Fruit fly (Drosophila melanogaster) whole organism, embryonic: ENCODE measurements around the gene CG16984.

Experiments used
- CG10274 ChIP-seq: fragments of 200-800 bp; sonication (Bioruptor generic); optimal IDR thresholded peaks from 3 replicates; lab custom pipeline; 2017; ENCODE audit warnings: missing biosample characterization, mild to moderate bottlenecking, missing genetic modification characterization
- CG10321 ChIP-seq: fragments of 200-800 bp; sonication (Bioruptor generic); IDR thresholded peaks from 2 replicates; pipeline ENCODE4 v1.3.6; 2022; ENCODE audit warnings: missing biosample characterization, missing genetic modification characterization
- CG10565 ChIP-seq: fragments of 200-800 bp; sonication (Bioruptor generic); optimal IDR thresholded peaks from 3 replicates; lab custom pipeline; 2016; ENCODE audit warnings: missing biosample characterization, mild to moderate bottlenecking, missing genetic modification characterization
- CG11504 ChIP-seq: fragments of 200-800 bp; sonication (Bioruptor generic); optimal IDR thresholded peaks from 3 replicates; lab custom pipeline; 2019; ENCODE audit warnings: missing biosample characterization, mild to moderate bottlenecking, missing genetic modification characterization, moderate library complexity
- CG13775 ChIP-seq: fragments of 200-800 bp; sonication (Bioruptor generic); optimal IDR thresholded peaks from 3 replicates; lab custom pipeline; 2017; ENCODE audit warnings: missing biosample characterization, mild to moderate bottlenecking, missing genetic modification characterization
- CG14860 ChIP-seq: fragments of 200-800 bp; sonication (Bioruptor generic); IDR thresholded peaks from 3 replicates; pipeline ENCODE4 v1.3.6; 2022; ENCODE audit warnings: missing biosample characterization, missing genetic modification characterization; ENCODE audit not compliant: partially characterized antibody
- CG15696 ChIP-seq: fragments of 200-800 bp; sonication (Bioruptor generic); optimal IDR thresholded peaks from 2 replicates; lab custom pipeline; 2019; ENCODE audit warnings: missing biosample characterization, mild to moderate bottlenecking, missing genetic modification characterization, moderate library complexity
- CG17568 ChIP-seq: fragments of 200-800 bp; sonication (Bioruptor generic); optimal IDR thresholded peaks from 2 replicates; lab custom pipeline; 2018; ENCODE audit warnings: missing biosample characterization, mild to moderate bottlenecking, missing genetic modification characterization, moderate library complexity
- CG17912 ChIP-seq: fragments of 200-800 bp; sonication (Bioruptor generic); optimal IDR thresholded peaks from 2 replicates; lab custom pipeline; 2018; ENCODE audit warnings: missing biosample characterization, mild to moderate bottlenecking, missing genetic modification characterization
- CG3726 ChIP-seq: fragments of 200-800 bp; sonication (Bioruptor generic); IDR thresholded peaks from 3 replicates; pipeline ENCODE4, ENCODE4 v1.3.6; 2022; ENCODE audit warnings: missing biosample characterization, missing genetic modification characterization
- CG4707 ChIP-seq: fragments of 200-800 bp; sonication (Bioruptor generic); optimal IDR thresholded peaks from 2 replicates; lab custom pipeline; 2018; ENCODE audit warnings: missing biosample characterization, mild to moderate bottlenecking, missing genetic modification characterization, moderate library complexity
- CG4730 ChIP-seq: fragments of 200-800 bp; sonication (Bioruptor generic); IDR thresholded peaks from 2 replicates; pipeline ENCODE4 v1.3.6; 2022; ENCODE audit warnings: missing biosample characterization, missing genetic modification characterization
- CG6689 ChIP-seq: fragments of 200-800 bp; sonication (Bioruptor generic); IDR thresholded peaks from 2 replicates; pipeline ENCODE4 v1.3.6; 2022; ENCODE audit warnings: missing biosample characterization, missing genetic modification characterization
- CG6791 ChIP-seq: fragments of 200-800 bp; sonication (Bioruptor generic); IDR thresholded peaks from 3 replicates; pipeline ENCODE4 v1.3.6; 2022; ENCODE audit warnings: missing biosample characterization, missing genetic modification characterization; ENCODE audit not compliant: partially characterized antibody
- CG9215 ChIP-seq: fragments of 200-800 bp; sonication (Bioruptor generic); IDR thresholded peaks from 2 replicates; pipeline ENCODE4 v1.3.6; 2022; ENCODE audit warnings: missing biosample characterization, missing genetic modification characterization
- CTCF ChIP-seq: fragments of 200-800 bp; sonication (Bioruptor generic); optimal IDR thresholded peaks from 2 replicates; lab custom pipeline; 2017; ENCODE audit warnings: missing biosample characterization, mild to moderate bottlenecking, missing genetic modification characterization, moderate library complexity
- Chrac-16 ChIP-seq: fragments of 200-800 bp; sonication (Bioruptor generic); optimal IDR thresholded peaks from 3 replicates; lab custom pipeline; 2016; ENCODE audit warnings: missing biosample characterization, missing genetic modification characterization
- GATAe ChIP-seq: fragments of 200-800 bp; sonication (Bioruptor generic); conservative IDR thresholded peaks from 2 replicates; pipeline ENCODE4 v1.3.6; 2022; ENCODE audit warnings: missing biosample characterization, missing genetic modification characterization
- H15 ChIP-seq: fragments of 200-800 bp; sonication (Bioruptor generic); IDR thresholded peaks from 3 replicates; pipeline ENCODE4 v1.3.6; 2022; ENCODE audit warnings: missing biosample characterization, missing genetic modification characterization
- HLH4C ChIP-seq: fragments of 200-800 bp; sonication (Bioruptor generic); IDR thresholded peaks from 3 replicates; pipeline ENCODE4 v1.3.6; 2022; ENCODE audit warnings: missing biosample characterization, missing genetic modification characterization; ENCODE audit not compliant: partially characterized antibody
- Oaz ChIP-seq: fragments of 200-800 bp; sonication (Bioruptor generic); IDR thresholded peaks from 2 replicates; pipeline ENCODE4 v1.3.6; 2022; ENCODE audit warnings: missing biosample characterization, missing genetic modification characterization
- Poxn ChIP-seq: fragments of 200-800 bp; sonication (Bioruptor generic); IDR thresholded peaks from 2 replicates; pipeline ENCODE4 v1.3.6; 2022; ENCODE audit warnings: missing biosample characterization, missing genetic modification characterization
- Ptx1 ChIP-seq: fragments of 200-800 bp; sonication (Bioruptor generic); IDR thresholded peaks from 2 replicates; pipeline ENCODE4 v1.3.6; 2022; ENCODE audit warnings: missing biosample characterization, missing genetic modification characterization
- Sox100B ChIP-seq: fragments of 200-800 bp; sonication (Bioruptor generic); optimal IDR thresholded peaks from 3 replicates; lab custom pipeline; 2018; ENCODE audit warnings: missing biosample characterization, mild to moderate bottlenecking, missing genetic modification characterization
- Sry-β ChIP-seq: fragments of 200-800 bp; sonication (Bioruptor generic); optimal IDR thresholded peaks from 2 replicates; lab custom pipeline; 2018; ENCODE audit warnings: missing biosample characterization, mild to moderate bottlenecking, missing genetic modification characterization, moderate library complexity
- Xbp1 ChIP-seq: fragments of 200-800 bp; sonication (Bioruptor generic); optimal IDR thresholded peaks from 3 replicates; lab custom pipeline; 2016; ENCODE audit warnings: missing biosample characterization, mild to moderate bottlenecking, missing genetic modification characterization
- ab ChIP-seq: fragments of 200-800 bp; sonication (Bioruptor generic); optimal IDR thresholded peaks from 2 replicates; lab custom pipeline; 2016; ENCODE audit warnings: missing biosample characterization, missing genetic modification characterization
- abd-A ChIP-seq: fragments of 200-800 bp; sonication (Bioruptor generic); optimal IDR thresholded peaks from 3 replicates; lab custom pipeline; 2019; ENCODE audit warnings: missing biosample characterization, mild to moderate bottlenecking, missing genetic modification characterization, moderate library complexity
- ase ChIP-seq: fragments of 200-800 bp; sonication (Bioruptor generic); IDR thresholded peaks from 3 replicates; pipeline ENCODE4 v1.3.6; 2022; ENCODE audit warnings: missing biosample characterization, missing genetic modification characterization
- bowl ChIP-seq: fragments of 200-800 bp; sonication (Bioruptor generic); IDR thresholded peaks from 2 replicates; pipeline ENCODE4 v1.3.6; 2022; ENCODE audit warnings: missing biosample characterization, missing genetic modification characterization
- corto ChIP-seq: fragments of 200-800 bp; sonication (Bioruptor generic); optimal IDR thresholded peaks from 2 replicates; lab custom pipeline; 2016; ENCODE audit warnings: missing biosample characterization, mild to moderate bottlenecking, missing genetic modification characterization, moderate library complexity
- crc ChIP-seq: fragments of 200-800 bp; sonication (Bioruptor generic); optimal IDR thresholded peaks from 2 replicates; lab custom pipeline; 2016; ENCODE audit warnings: missing biosample characterization, missing genetic modification characterization
- en ChIP-seq: fragments of 200-800 bp; sonication (Bioruptor generic); optimal IDR thresholded peaks from 2 replicates; lab custom pipeline; 2016; ENCODE audit warnings: missing biosample characterization, missing genetic modification characterization
- ewg ChIP-seq: fragments of 200-800 bp; sonication (Bioruptor generic); optimal IDR thresholded peaks from 3 replicates; lab custom pipeline; 2017; ENCODE audit warnings: mild to moderate bottlenecking, missing biosample characterization, missing genetic modification reagents, missing genetic modification characterization
- grau ChIP-seq: fragments of 200-800 bp; optimal IDR thresholded peaks from 3 replicates; lab custom pipeline; 2019; ENCODE audit warnings: missing biosample characterization, mild to moderate bottlenecking, missing genetic modification characterization, moderate library complexity
- hb ChIP-seq: fragments of 200-800 bp; sonication (Bioruptor generic); IDR thresholded peaks from 3 replicates; pipeline ENCODE4 v1.3.6; 2022; ENCODE audit warnings: missing biosample characterization, missing genetic modification characterization; ENCODE audit not compliant: partially characterized antibody
- hbn ChIP-seq: fragments of 200-800 bp; sonication (Bioruptor generic); IDR thresholded peaks from 2 replicates; pipeline ENCODE4 v1.3.6; 2022; ENCODE audit warnings: missing biosample characterization, missing genetic modification characterization; ENCODE audit not compliant: partially characterized antibody
- hth ChIP-seq: fragments of >200 bp; optimal IDR thresholded peaks from 2 replicates; lab custom pipeline; 2017; ENCODE audit warnings: inconsistent platforms
- jigr1 ChIP-seq: fragments of 200-800 bp; sonication (Bioruptor generic); IDR thresholded peaks from 3 replicates; pipeline ENCODE4 v1.3.6; 2022; ENCODE audit warnings: missing biosample characterization, missing genetic modification characterization
- kah ChIP-seq: fragments of 200-800 bp; sonication (Bioruptor generic); optimal IDR thresholded peaks from 2 replicates; lab custom pipeline; 2018; ENCODE audit warnings: missing biosample characterization, mild to moderate bottlenecking, missing genetic modification characterization
- org-1 ChIP-seq: fragments of 200-800 bp; sonication (Bioruptor generic); optimal IDR thresholded peaks from 2 replicates; lab custom pipeline; 2017; ENCODE audit warnings: missing biosample characterization, missing genetic modification characterization
- pb ChIP-seq: fragments of 200-800 bp; sonication (Bioruptor generic); optimal IDR thresholded peaks from 3 replicates; lab custom pipeline; 2016; ENCODE audit warnings: missing biosample characterization, missing genetic modification characterization
- peb ChIP-seq: fragments of 200-800 bp; sonication (Bioruptor generic); IDR thresholded peaks from 2 replicates; pipeline ENCODE4 v1.3.6; 2022; ENCODE audit warnings: missing biosample characterization, missing genetic modification characterization
- schlank ChIP-seq: fragments of 200-800 bp; sonication (Bioruptor generic); optimal IDR thresholded peaks from 2 replicates; lab custom pipeline; 2018; ENCODE audit warnings: missing biosample characterization, mild to moderate bottlenecking, missing genetic modification characterization
- stc ChIP-seq: fragments of 200-800 bp; sonication (Bioruptor generic); IDR thresholded peaks from 2 replicates; pipeline ENCODE4 v1.3.6; 2022; ENCODE audit warnings: missing biosample characterization, missing genetic modification characterization
- tna ChIP-seq: fragments of 200-800 bp; sonication (Bioruptor generic); IDR thresholded peaks from 2 replicates; pipeline ENCODE4 v1.3.6; 2022; ENCODE audit warnings: missing biosample characterization, missing genetic modification characterization; ENCODE audit not compliant: partially characterized antibody
- toy ChIP-seq: fragments of 200-800 bp; sonication (Bioruptor generic); IDR thresholded peaks from 2 replicates; pipeline ENCODE4 v1.3.6; 2022; ENCODE audit warnings: missing biosample characterization, missing genetic modification characterization
- trh ChIP-seq: fragments of 200-800 bp; sonication (Bioruptor generic); optimal IDR thresholded peaks from 2 replicates; lab custom pipeline; 2016; ENCODE audit warnings: missing biosample characterization, missing genetic modification characterization
- twi ChIP-seq: fragments of 200-800 bp; optimal IDR thresholded peaks from 2 replicates; lab custom pipeline; 2019; ENCODE audit warnings: missing biosample characterization, mild to moderate bottlenecking, missing genetic modification characterization, moderate library complexity
- tx ChIP-seq: fragments of 200-800 bp; sonication (Bioruptor generic); optimal IDR thresholded peaks from 2 replicates; lab custom pipeline; 2016; ENCODE audit warnings: missing biosample characterization, missing genetic modification characterization
- wdn ChIP-seq: fragments of 200-800 bp; sonication (Bioruptor generic); IDR thresholded peaks from 2 replicates; pipeline ENCODE4 v1.3.6; 2022; ENCODE audit warnings: missing biosample characterization, missing genetic modification characterization

Gene CG16984

dm6 chr3L:2589167-2589910, 6.2 kb upstream of the CG16984 start, which contains the start of gene dos (continued):
- TF ChIP-seq Oaz (GFP tag; lab: Robert Waterston, UW): no peak
- no peak for TF ChIP-seq stc (GFP tag; lab: Robert Waterston, UW)
- no peak for TF ChIP-seq schlank (tag; lab: Kevin White, UChicago)
- TF ChIP-seq crc (GFP tag; lab: Kevin White, UChicago): no peak
- TF ChIP-seq ewg (GFP tag; lab: Kevin White, UChicago): peak; percentile 61
- TF ChIP-seq ase (GFP tag; lab: Robert Waterston, UW): no peak
- TF ChIP-seq CTCF (GFP tag; lab: Kevin White, UChicago): peak; percentile 36
- peak; percentile 44 for TF ChIP-seq Chrac-16
- no peak for TF ChIP-seq bowl (GFP tag; lab: Robert Waterston, UW)
- peak; percentile 42 for TF ChIP-seq abd-A (tag; lab: Kevin White, UChicago)
- TF ChIP-seq GATAe (GFP tag; lab: Robert Waterston, UW): no peak
- peak; percentile 28 for TF ChIP-seq Sry-β (GFP tag; lab: Kevin White, UChicago)
- TF ChIP-seq CG17568 (GFP tag; lab: Kevin White, UChicago): no peak
- peak; percentile 70 for TF ChIP-seq hbn (GFP tag; lab: Robert Waterston, UW)
- no peak for TF ChIP-seq kah (GFP tag; lab: Kevin White, UChicago)
- TF ChIP-seq CG17912 (GFP tag; lab: Kevin White, UChicago): peak; percentile 17
- peak; percentile 52 for TF ChIP-seq CG11504 (tag; lab: Kevin White, UChicago)
- TF ChIP-seq Poxn (GFP tag; lab: Robert Waterston, UW): no peak
- no peak for TF ChIP-seq Ptx1 (GFP tag; lab: Robert Waterston, UW)
- TF ChIP-seq peb: no peak
- peak; percentile 52 for TF ChIP-seq grau (tag; lab: Kevin White, UChicago)
- no peak for TF ChIP-seq CG9215 (GFP tag; lab: Robert Waterston, UW)
- peak; percentile 56 for TF ChIP-seq CG13775
- TF ChIP-seq ab (GFP tag; lab: Kevin White, UChicago): no peak
- 0 out of 3 replicates have a peak, but pooled peaks have one; percentile 21 for TF ChIP-seq H15
- no peak for TF ChIP-seq org-1 (GFP tag; lab: Kevin White, UChicago)
- no peak for TF ChIP-seq CG10274 (GFP tag; lab: Kevin White, UChicago)
- TF ChIP-seq Xbp1 (GFP tag; lab: Kevin White, UChicago): peak; percentile 58
- TF ChIP-seq Sox100B (GFP tag; lab: Kevin White, UChicago): peak; percentile 22
- no peak for TF ChIP-seq CG10565 (GFP tag; lab: Kevin White, UChicago)
- no peak for TF ChIP-seq CG4707 (GFP tag; lab: Kevin White, UChicago)
- TF ChIP-seq twi (tag; lab: Kevin White, UChicago): peak; percentile 26
- peak; percentile 5 for TF ChIP-seq tx (GFP tag; lab: Kevin White, UChicago)
- peak; percentile 61 for TF ChIP-seq CG14860 (GFP tag; lab: Robert Waterston, UW)
- no peak for TF ChIP-seq CG4730 (GFP tag; lab: Robert Waterston, UW)
- TF ChIP-seq CG6791 (GFP tag; lab: Robert Waterston, UW): peak; percentile 78
- peak; percentile 75 for TF ChIP-seq HLH4C (GFP tag; lab: Robert Waterston, UW)
- 0 out of 3 replicates have a peak, but pooled peaks have one; percentile 58 for TF ChIP-seq hb (GFP tag; lab: Robert Waterston, UW)
- no peak for TF ChIP-seq CG3726 (GFP tag; lab: Robert Waterston, UW)
- no peak for TF ChIP-seq wdn (GFP tag; lab: Robert Waterston, UW)
- TF ChIP-seq pb (GFP tag; lab: Kevin White, UChicago): no peak
- peak; percentile 48 for TF ChIP-seq corto (GFP tag; lab: Kevin White, UChicago)
- no peak for TF ChIP-seq jigr1 (GFP tag; lab: Robert Waterston, UW)
- 0 out of 2 replicates have a peak, but pooled peaks have one; percentile 16 for TF ChIP-seq tna
- no peak for TF ChIP-seq CG6689
- TF ChIP-seq hth (lab: Kevin White, UChicago): no peak
- no peak for TF ChIP-seq toy (GFP tag; lab: Robert Waterston, UW)
- TF ChIP-seq en (GFP tag; lab: Kevin White, UChicago): no peak
- peak; percentile 29 for TF ChIP-seq CG15696 (tag; lab: Kevin White, UChicago)
- no peak for TF ChIP-seq trh (GFP tag; lab: Kevin White, UChicago)
- no peak for TF ChIP-seq CG10321 (GFP tag; lab: Robert Waterston, UW)
